Worm (Caenorhabditis elegans) whole organism, L1 larva: Measurements from ENCODE around the gene F35H10.2.
A peak's percentile ranks its signal among the peaks of the same experiment; 100 is the strongest.

Experiments used
- C16A3.4 ChIP-seq: fragments of 150-350 bp; optimal IDR thresholded peaks from 2 replicates; lab custom pipeline; 2014; ENCODE audit warnings: missing biosample characterization, missing genetic modification characterization
- Y116A8C.19 ChIP-seq: sonication (generic microtip); optimal IDR thresholded peaks from 2 replicates; lab custom pipeline; 2016; ENCODE audit warnings: missing compliant biosample characterization, missing genetic modification characterization, borderline replicate concordance
- aha-1 ChIP-seq: fragments of 150-350 bp; optimal IDR thresholded peaks from 2 replicates; lab custom pipeline; 2014; ENCODE audit warnings: missing biosample characterization, missing genetic modification characterization
- alr-1 ChIP-seq: fragments of 200-800 bp; sonication (Bioruptor generic); optimal IDR thresholded peaks from 2 replicates; lab custom pipeline; 2018; ENCODE audit warnings: borderline replicate concordance, mild to moderate bottlenecking, missing genetic modification characterization, missing compliant biosample characterization
- aly-2 ChIP-seq: fragments of 150-350 bp; optimal IDR thresholded peaks from 2 replicates; lab custom pipeline; 2014; ENCODE audit warnings: missing biosample characterization, missing genetic modification characterization
- blmp-1 ChIP-seq: fragments of 150-350 bp; optimal IDR thresholded peaks from 2 replicates; lab custom pipeline; 2014; ENCODE audit warnings: missing biosample characterization, missing genetic modification characterization
- ceh-63 ChIP-seq: fragments of 200-800 bp; sonication (Bioruptor generic); optimal IDR thresholded peaks from 2 replicates; lab custom pipeline; 2018; ENCODE audit warnings: mild to moderate bottlenecking, missing genetic modification characterization, missing compliant biosample characterization
- ceh-88 ChIP-seq: fragments of 200-800 bp; sonication (Bioruptor generic); IDR thresholded peaks from 2 replicates; pipeline ENCODE4 v1.3.6; 2022; ENCODE audit warnings: missing genetic modification characterization, missing compliant biosample characterization
- ces-1 ChIP-seq: fragments of 150-350 bp; optimal IDR thresholded peaks from 2 replicates; lab custom pipeline; 2014; ENCODE audit warnings: missing biosample characterization, missing genetic modification reagents, missing genetic modification characterization
- dpl-1 ChIP-seq, 3 experiments: fragments of 150-350 bp in 2 of 3; sonication (generic microtip) in 1 of 3; optimal IDR thresholded peaks; 2 replicates each; lab custom pipeline; 2014 to 2017; ENCODE audit warnings: missing biosample characterization in 3 of 3, missing genetic modification characterization in 3 of 3, missing genetic modification reagents in 3 of 3
- dsc-1 ChIP-seq: sonication (generic microtip); optimal IDR thresholded peaks from 2 replicates; lab custom pipeline; 2016; ENCODE audit warnings: mild to moderate bottlenecking, missing genetic modification characterization, missing compliant biosample characterization
- efl-1 ChIP-seq, 4 experiments: fragments of 150-350 bp; optimal IDR thresholded peaks in 3 of 4; peaks in 1 of 4; 1 replicate in 1 of 4; 2 replicates in 3 of 4; lab custom pipeline; 2014; ENCODE audit warnings: missing biosample characterization in 2 of 4, missing genetic modification characterization in 2 of 4, missing genetic modification reagents in 2 of 4
- egl-27 ChIP-seq, 2 experiments: fragments of 150-350 bp in 1 of 2; sonication (generic microtip); optimal IDR thresholded peaks; 3 replicates each; lab custom pipeline; 2017 to 2018; ENCODE audit warnings: missing biosample characterization in 2 of 2, missing genetic modification characterization in 2 of 2, missing genetic modification reagents in 2 of 2
- elt-2 ChIP-seq: sonication (generic microtip); optimal IDR thresholded peaks from 2 replicates; lab custom pipeline; 2016; ENCODE audit warnings: missing genetic modification characterization, mild to moderate bottlenecking, inconsistent platforms, missing compliant biosample characterization, missing genetic modification reagents
- ets-5 ChIP-seq: fragments of 200-800 bp; sonication (Bioruptor generic); IDR thresholded peaks from 2 replicates; pipeline ENCODE4 v1.3.6; 2022; ENCODE audit warnings: missing genetic modification characterization, missing compliant biosample characterization
- fkh-4 ChIP-seq: sonication (generic microtip); optimal IDR thresholded peaks from 2 replicates; lab custom pipeline; 2016; ENCODE audit warnings: missing compliant biosample characterization, missing genetic modification characterization, borderline replicate concordance
- fos-1 ChIP-seq: fragments of 150-350 bp; optimal IDR thresholded peaks from 2 replicates; lab custom pipeline; 2014; ENCODE audit warnings: missing biosample characterization, missing genetic modification characterization
- grh-1 ChIP-seq: fragments of 200-800 bp; sonication (Bioruptor generic); IDR thresholded peaks from 2 replicates; pipeline ENCODE4 v1.3.6; 2022; ENCODE audit warnings: missing genetic modification reagents, missing genetic modification characterization, missing compliant biosample characterization
- hpl-2 ChIP-seq: fragments of 150-350 bp; optimal IDR thresholded peaks from 2 replicates; lab custom pipeline; 2014; ENCODE audit warnings: missing biosample characterization, missing genetic modification reagents, missing genetic modification characterization
- jun-1 ChIP-seq: fragments of 150-350 bp; optimal IDR thresholded peaks from 2 replicates; lab custom pipeline; 2014; ENCODE audit warnings: missing biosample characterization, missing genetic modification reagents, missing genetic modification characterization
- lin-13 ChIP-seq: fragments of 150-350 bp; optimal IDR thresholded peaks from 2 replicates; lab custom pipeline; 2014; ENCODE audit warnings: missing biosample characterization, missing genetic modification reagents, missing genetic modification characterization
- lin-14 ChIP-seq: fragments of 200-800 bp; sonication (Bioruptor generic); optimal IDR thresholded peaks from 2 replicates; lab custom pipeline; 2018; ENCODE audit warnings: mild to moderate bottlenecking, missing genetic modification characterization, moderate library complexity, missing compliant biosample characterization
- lin-39 ChIP-seq: fragments of 150-350 bp; optimal IDR thresholded peaks from 2 replicates; lab custom pipeline; 2014; ENCODE audit warnings: missing biosample characterization, missing genetic modification reagents, missing genetic modification characterization
- lir-3 ChIP-seq: sonication (generic microtip); optimal IDR thresholded peaks from 2 replicates; lab custom pipeline; 2016; ENCODE audit warnings: mild to moderate bottlenecking, missing genetic modification characterization, moderate library complexity, missing compliant biosample characterization; ENCODE audit not compliant: poor library complexity
- mab-9 ChIP-seq: fragments of 200-800 bp; sonication (Bioruptor generic); IDR thresholded peaks from 2 replicates; pipeline ENCODE4 v1.3.6; 2022; ENCODE audit warnings: missing genetic modification reagents, missing genetic modification characterization, missing compliant biosample characterization
- mef-2 ChIP-seq: fragments of 150-350 bp; optimal IDR thresholded peaks from 2 replicates; lab custom pipeline; 2014; ENCODE audit warnings: missing biosample characterization, missing genetic modification characterization
- nhr-11 ChIP-seq: fragments of 150-350 bp; optimal IDR thresholded peaks from 2 replicates; lab custom pipeline; 2014; ENCODE audit warnings: missing biosample characterization, missing genetic modification characterization
- nhr-19 ChIP-seq: fragments of 200-800 bp; sonication (Bioruptor generic); conservative IDR thresholded peaks from 2 replicates; pipeline ENCODE4 v1.3.6; 2022; ENCODE audit warnings: missing genetic modification characterization, missing compliant biosample characterization
- nhr-20 ChIP-seq: sonication (generic microtip); optimal IDR thresholded peaks from 2 replicates; lab custom pipeline; 2016; ENCODE audit warnings: mild to moderate bottlenecking, missing genetic modification characterization, missing compliant biosample characterization
- nhr-47 ChIP-seq: sonication (generic microtip); optimal IDR thresholded peaks from 2 replicates; lab custom pipeline; 2016; ENCODE audit warnings: mild to moderate bottlenecking, missing genetic modification characterization, moderate library complexity, missing compliant biosample characterization
- nhr-71 ChIP-seq: sonication (generic microtip); optimal IDR thresholded peaks from 2 replicates; lab custom pipeline; 2016; ENCODE audit warnings: mild to moderate bottlenecking, missing genetic modification characterization, moderate library complexity, missing compliant biosample characterization
- nhr-77 ChIP-seq: fragments of 150-350 bp; optimal IDR thresholded peaks from 2 replicates; lab custom pipeline; 2014; ENCODE audit warnings: missing biosample characterization, missing genetic modification characterization
- nhr-84 ChIP-seq: sonication (generic microtip); optimal IDR thresholded peaks from 2 replicates; lab custom pipeline; 2017; ENCODE audit warnings: missing biosample characterization, missing genetic modification characterization
- nhr-90 ChIP-seq: sonication (generic microtip); optimal IDR thresholded peaks from 2 replicates; lab custom pipeline; 2016; ENCODE audit warnings: mild to moderate bottlenecking, missing genetic modification characterization, missing compliant biosample characterization; ENCODE audit not compliant: poor library complexity
- pax-3 ChIP-seq: fragments of 200-800 bp; sonication (Bioruptor generic); optimal IDR thresholded peaks from 2 replicates; lab custom pipeline; 2018; ENCODE audit warnings: mild to moderate bottlenecking, missing genetic modification characterization, moderate library complexity, missing compliant biosample characterization
- pqm-1 ChIP-seq: sonication (generic microtip); optimal IDR thresholded peaks from 3 replicates; lab custom pipeline; 2017; ENCODE audit warnings: missing biosample characterization, missing genetic modification characterization
- rnt-1 ChIP-seq: sonication (generic microtip); optimal IDR thresholded peaks from 2 replicates; lab custom pipeline; 2016; ENCODE audit warnings: mild to moderate bottlenecking, missing genetic modification characterization, moderate library complexity, missing compliant biosample characterization
- skn-1 ChIP-seq: fragments of 150-350 bp; optimal IDR thresholded peaks from 2 replicates; lab custom pipeline; 2014; ENCODE audit warnings: missing biosample characterization, missing genetic modification characterization
- snpc-4 ChIP-seq: fragments of 150-350 bp; optimal IDR thresholded peaks from 2 replicates; lab custom pipeline; 2014; ENCODE audit warnings: missing biosample characterization, missing genetic modification characterization
- sptf-1 ChIP-seq: fragments of 150-350 bp; optimal IDR thresholded peaks from 2 replicates; lab custom pipeline; 2014; ENCODE audit warnings: missing biosample characterization, missing genetic modification characterization
- sup-37 ChIP-seq: fragments of 200-800 bp; sonication (Bioruptor generic); optimal IDR thresholded peaks from 2 replicates; lab custom pipeline; 2018; ENCODE audit warnings: mild to moderate bottlenecking, missing genetic modification characterization, missing compliant biosample characterization
- swsn-7 ChIP-seq: sonication (generic microtip); optimal IDR thresholded peaks from 2 replicates; lab custom pipeline; 2016; ENCODE audit warnings: missing genetic modification characterization, missing compliant biosample characterization
- tbx-2 ChIP-seq: sonication (generic microtip); optimal IDR thresholded peaks from 2 replicates; lab custom pipeline; 2016; ENCODE audit warnings: missing genetic modification characterization, missing compliant biosample characterization
- unc-130 ChIP-seq: fragments of 150-350 bp; optimal IDR thresholded peaks from 2 replicates; lab custom pipeline; 2017; ENCODE audit warnings: missing biosample characterization, missing genetic modification characterization, inconsistent platforms
- unc-86 ChIP-seq: sonication (generic microtip); optimal IDR thresholded peaks from 2 replicates; lab custom pipeline; 2016; ENCODE audit warnings: missing genetic modification characterization, missing compliant biosample characterization
- zag-1 ChIP-seq: fragments of 150-350 bp; optimal IDR thresholded peaks from 2 replicates; lab custom pipeline; 2014; ENCODE audit warnings: missing biosample characterization, missing genetic modification characterization
- zip-4 ChIP-seq: fragments of 200-800 bp; sonication (Bioruptor generic); optimal IDR thresholded peaks from 2 replicates; lab custom pipeline; 2018; ENCODE audit warnings: mild to moderate bottlenecking, missing genetic modification characterization, moderate library complexity, missing compliant biosample characterization

F35H10.2 gene

DNA sequence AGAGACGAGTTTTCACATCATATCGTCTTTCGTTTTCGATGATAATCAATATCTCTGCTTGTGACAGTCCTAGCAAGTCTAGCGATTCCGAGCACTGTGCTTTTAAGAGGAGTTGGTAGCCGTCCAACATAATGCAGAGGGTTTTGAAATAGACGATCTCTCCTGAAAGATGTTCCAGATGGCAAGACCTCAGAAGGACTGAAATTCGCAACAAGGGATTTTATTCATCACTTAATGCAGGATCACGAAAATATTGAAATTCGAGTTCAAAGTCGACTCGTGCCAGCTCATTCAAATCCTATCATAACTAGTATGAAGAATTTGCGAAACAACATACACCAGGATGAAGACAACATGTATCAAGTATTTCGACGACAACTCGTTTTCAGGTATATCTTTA lies 48.5 kb downstream of the F35H10.2 start, which contains the start of gene D2096.7:
Gene D2096.7, minus strand, starts transcription at position 130 of the 400 bp plus-strand sequence.
- TF ChIP-seq grh-1, result 0 out of 2 replicates have a peak, but pooled peaks have one; percentile 11
- TF ChIP-seq tbx-2 (tag; lab: Kevin White, UChicago), result no peak
- peak; percentile 43 for TF ChIP-seq aly-2 (tag; lab: Kevin White, UChicago)

DNA sequence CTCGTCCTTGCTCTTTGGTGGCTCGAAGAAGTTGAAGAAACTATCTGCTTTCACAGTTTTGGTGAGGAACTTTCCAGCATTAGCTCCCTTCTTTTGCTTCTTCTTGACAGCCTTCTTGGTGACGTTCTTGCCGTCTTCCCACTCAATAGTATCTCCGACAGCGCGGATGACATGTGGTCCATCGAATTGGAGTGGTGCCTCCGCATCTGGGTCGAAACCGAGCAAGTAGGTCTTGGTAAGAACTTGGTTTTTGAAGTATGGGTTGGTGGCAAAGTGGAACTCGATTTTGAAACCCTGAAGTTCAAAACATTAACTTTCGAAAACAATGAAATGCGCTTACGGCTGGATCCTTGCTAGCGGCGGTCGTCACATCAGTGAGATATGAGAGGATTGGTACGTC lies 49.3 kb downstream of the F35H10.2 start:
- TF ChIP-seq ceh-63 (GFP tag; lab: Kevin White, UChicago) (no peak), C16A3.4 (tag; lab: Kevin White, UChicago) (no peak), egl-27 (tag; optimal IDR thresholded peaks at IDR 0.05; lab: Kevin White, UChicago) (no peak), mef-2 (tag; lab: Kevin White, UChicago) (no peak), rnt-1 (tag; lab: Kevin White, UChicago) (no peak)

DNA sequence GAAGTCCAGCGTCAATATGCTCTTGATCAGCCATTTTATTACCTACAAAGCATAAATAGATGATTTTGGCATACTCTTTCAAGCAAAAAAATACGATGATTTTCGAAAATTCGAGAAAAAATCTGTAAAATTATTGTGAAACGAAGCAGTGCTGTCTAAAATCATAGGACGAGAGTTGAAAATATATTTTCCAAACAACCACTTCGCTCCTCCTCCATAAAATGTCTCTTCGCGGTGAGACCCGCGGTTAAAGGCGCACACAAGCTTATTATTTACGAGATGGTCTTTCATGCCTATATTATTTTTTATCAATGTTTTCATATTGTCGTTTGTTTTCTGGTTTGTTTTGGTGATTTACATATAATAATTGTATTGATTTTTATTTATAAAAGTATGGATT lies 50.3 kb downstream of the F35H10.2 start, which contains the start of gene nap-1:
Gene nap-1, minus strand, starts transcription at position 42 of the 400 bp plus-strand sequence.
- TF ChIP-seq elt-2, result peak; percentile 23
- peak; percentile 84 for TF ChIP-seq lin-14 (GFP tag; lab: Kevin White, UChicago)
- TF ChIP-seq nhr-47, result peak; percentile 79
- peak; percentile 61 for TF ChIP-seq nhr-90 (tag; lab: Kevin White, UChicago)
- peak; percentile 79 for TF ChIP-seq nhr-20
- TF ChIP-seq swsn-7 (tag; lab: Kevin White, UChicago), result peak; percentile 69
- no peak for TF ChIP-seq nhr-11 (tag; lab: Kevin White, UChicago)
- peak; percentile 9 for TF ChIP-seq jun-1 (tag; lab: Kevin White, UChicago)
- peak; percentile 42 for TF ChIP-seq aha-1
- no peak; the same call in 1 of the 2 replicates for TF ChIP-seq ceh-88 (GFP tag; lab: Robert Waterston, UW)
- peak; percentile 85 for TF ChIP-seq nhr-71 (tag; lab: Kevin White, UChicago)
- peak; percentile 41 for TF ChIP-seq pqm-1
- TF ChIP-seq egl-27 (tag; optimal IDR thresholded peaks at IDR 0.05; lab: Kevin White, UChicago), result peak in 1 of 2 experiments; percentile 9
- no peak for TF ChIP-seq ces-1 (GFP tag; lab: Kevin White, UChicago)
- TF ChIP-seq blmp-1 (tag; lab: Kevin White, UChicago), result peak; percentile 77
- peak; percentile 59 to 78 (median 72) for TF ChIP-seq dpl-1 (GFP tag; optimal IDR thresholded peaks at IDR 0.05; lab: Kevin White, UChicago)
- no peak for TF ChIP-seq aly-2 (tag; lab: Kevin White, UChicago)
- TF ChIP-seq pax-3 (tag; lab: Kevin White, UChicago), result no peak
- TF ChIP-seq rnt-1 (tag; lab: Kevin White, UChicago), result peak; percentile 78
- no peak for TF ChIP-seq zag-1 (tag; lab: Kevin White, UChicago)
- no peak for TF ChIP-seq ets-5
- TF ChIP-seq C16A3.4 (tag; lab: Kevin White, UChicago), result peak; percentile 88
- peak; percentile 81 for TF ChIP-seq lin-13 (GFP tag; lab: Kevin White, UChicago)
- peak; percentile 76 for TF ChIP-seq nhr-19 (GFP tag; lab: Robert Waterston, UW)
- TF ChIP-seq skn-1 (tag; lab: Kevin White, UChicago), result peak; percentile 77
- no peak for TF ChIP-seq fkh-4
- TF ChIP-seq lin-39 (tag; lab: Kevin White, UChicago), result no peak
- TF ChIP-seq nhr-77 (tag; lab: Kevin White, UChicago), result peak; percentile 61
- no peak for TF ChIP-seq nhr-84 (tag; lab: Kevin White, UChicago)
- peak; percentile 48 for TF ChIP-seq dsc-1 (tag; lab: Kevin White, UChicago)
- peak; percentile 58 for TF ChIP-seq unc-86
- TF ChIP-seq efl-1 (optimal IDR thresholded peaks at IDR 0.05; lab: Kevin White, UChicago), result peak; percentile 81
- peak; percentile 70 to 97 for TF ChIP-seq efl-1 (GFP tag; optimal IDR thresholded peaks at IDR 0.05 in 1 of 2; lab: Kevin White, UChicago)
- peak; percentile 52 for TF ChIP-seq snpc-4
- TF ChIP-seq sup-37 (GFP tag; lab: Kevin White, UChicago), result no peak
- TF ChIP-seq unc-130 (tag; lab: Kevin White, UChicago), result peak; percentile 85
- TF ChIP-seq zip-4, result no peak
- TF ChIP-seq Y116A8C.19, result no peak
- peak; percentile 21 for TF ChIP-seq lir-3
- no peak for TF ChIP-seq hpl-2 (GFP tag; lab: Kevin White, UChicago)
- no peak for TF ChIP-seq mab-9 (GFP tag; lab: Robert Waterston, UW)
- TF ChIP-seq sptf-1, result no peak
- peak; percentile 45 for TF ChIP-seq fos-1 (tag; lab: Kevin White, UChicago)
- no peak for TF ChIP-seq alr-1 (tag; lab: Kevin White, UChicago)
